Fruit fly (Drosophila melanogaster): ENCODE results near the gene jub.

The jub gene

dm6 chrX:13781739-13782502, 48.2 kb downstream of the jub start, which contains the start of the genes CtsB and amrt:
CtsB (minus strand) TSS chrX:13782170.
amrt (plus strand) TSS chrX:13782459.
- TF ChIP-seq CG2202 (tag; optimal IDR thresholded peaks at IDR 0.05) (no peak), dimm (GFP tag; IDR thresholded peaks at IDR 0.05) (no peak), lilli (GFP tag; optimal IDR thresholded peaks at IDR 0.05) (peak; percentile 62), CG9437 (GFP tag; optimal IDR thresholded peaks at IDR 0.05) (peak; percentile 12), CG4854 (GFP tag; optimal IDR thresholded peaks at IDR 0.05) (peak; percentile 12), CG15514 (GFP tag; optimal IDR thresholded peaks at IDR 0.05) (peak; percentile 79), lmd (GFP tag; IDR thresholded peaks at IDR 0.05) (no peak; the same call in none of the 2 replicates), tgo (GFP tag; IDR thresholded peaks at IDR 0.05) (0 out of 3 replicates have a peak, but pooled peaks have one; percentile 28), sqz (GFP tag; optimal IDR thresholded peaks at IDR 0.05) (peak; percentile 93), row (GFP tag; IDR thresholded peaks at IDR 0.05) (peak; percentile 94), Dp (GFP tag; optimal IDR thresholded peaks at IDR 0.05) (peak; percentile 45), aop (GFP tag; IDR thresholded peaks at IDR 0.05) (no peak), Blimp-1 (GFP tag; optimal IDR thresholded peaks at IDR 0.05) (no peak), abd-A (tag; optimal IDR thresholded peaks at IDR 0.05) (no peak), dm (GFP tag; optimal IDR thresholded peaks at IDR 0.05) (peak; percentile 44), Antp (GFP tag; optimal IDR thresholded peaks at IDR 0.05) (peak; percentile 45), CG6854 (GFP tag; optimal IDR thresholded peaks at IDR 0.05) (no peak), Doc2 (GFP tag; IDR thresholded peaks at IDR 0.05) (no peak), hth (optimal IDR thresholded peaks at IDR 0.05) (no peak), pfk (GFP tag; optimal IDR thresholded peaks at IDR 0.05) (no peak), CG3281 (GFP tag; optimal IDR thresholded peaks at IDR 0.05) (no peak), trem (tag; optimal IDR thresholded peaks at IDR 0.05) (peak; percentile 44), CG31388 (GFP tag; optimal IDR thresholded peaks at IDR 0.05) (no peak), repo (GFP tag; optimal IDR thresholded peaks at IDR 0.05) (peak; percentile 29), Atf-2 (GFP tag; optimal IDR thresholded peaks at IDR 0.05) (peak; percentile 41), so (GFP tag; IDR thresholded peaks at IDR 0.05) (no peak), dmrt11E (tag; optimal IDR thresholded peaks at IDR 0.05) (peak; percentile 28), bsh (GFP tag; optimal IDR thresholded peaks at IDR 0.05) (peak; percentile 18 to 58), CG18599 (GFP tag; optimal IDR thresholded peaks at IDR 0.05) (no peak), PHDP (tag; optimal IDR thresholded peaks at IDR 0.05) (peak; percentile 24), CG5180 (GFP tag; optimal IDR thresholded peaks at IDR 0.05) (no peak), otp (GFP tag; IDR thresholded peaks at IDR 0.05) (no peak), H2.0 (GFP tag; IDR thresholded peaks at IDR 0.05) (no peak), CG8290 (GFP tag; optimal IDR thresholded peaks at IDR 0.05) (peak; percentile 57), CG8290 (tag; optimal IDR thresholded peaks at IDR 0.05) (peak in 1 of 2 experiments; percentile 19), dpn (GFP tag; optimal IDR thresholded peaks at IDR 0.05) (peak; percentile 51 to 68), CG10543 (GFP tag; optimal IDR thresholded peaks at IDR 0.05) (peak; percentile 54), Myb (GFP tag; optimal IDR thresholded peaks at IDR 0.05) (peak; percentile 52), CG6813 (GFP tag; optimal IDR thresholded peaks at IDR 0.05) (no peak), sim (GFP tag; IDR thresholded peaks at IDR 0.05) (no peak), disco-r (GFP tag; optimal IDR thresholded peaks at IDR 0.05) (no peak), CG1603 (tag; optimal IDR thresholded peaks at IDR 0.05) (peak; percentile 66), oc (tag; optimal IDR thresholded peaks at IDR 0.05) (no peak), CG11456 (GFP tag; IDR thresholded peaks at IDR 0.05) (no peak), Oaz (GFP tag; IDR thresholded peaks at IDR 0.05) (no peak), zfh1 (GFP tag; IDR thresholded peaks at IDR 0.05) (no peak), wdn (GFP tag; IDR thresholded peaks at IDR 0.05) (no peak), CG13624 (GFP tag; optimal IDR thresholded peaks at IDR 0.05) (peak; percentile 62), CG10979 (tag; optimal IDR thresholded peaks at IDR 0.05) (peak; percentile 38), pros (GFP tag; optimal IDR thresholded peaks at IDR 0.05) (no peak)

Data from whole organism, embryonic.